Worm (Caenorhabditis elegans) whole organism, young adult: ENCODE measurements around the gene ZC196.4.
A peak's percentile ranks its signal among the peaks of the same experiment; 100 is the strongest.
"Not testable (repeated sequence)": the region's sequence is repeated elsewhere in the genome, so short reads cannot be mapped to it uniquely, and the experiment has no call there.

Experiments used
- B0336.3 ChIP-seq: fragments of 200-800 bp; sonication (Bioruptor generic); IDR thresholded peaks from 2 replicates; pipeline ENCODE4 v1.3.6; 2022; ENCODE audit warnings: missing genetic modification characterization, missing compliant biosample characterization
- D2030.7 ChIP-seq: fragments of 200-800 bp; sonication (Bioruptor generic); IDR thresholded peaks from 2 replicates; pipeline ENCODE4 v1.3.6; 2022; ENCODE audit warnings: missing genetic modification reagents, missing genetic modification characterization, missing compliant biosample characterization
- K11D2.4 ChIP-seq: fragments of 200-800 bp; sonication (Bioruptor generic); IDR thresholded peaks from 2 replicates; pipeline ENCODE4 v1.3.6; 2022; ENCODE audit warnings: missing genetic modification reagents, missing genetic modification characterization, missing compliant biosample characterization
- K12H6.12 ChIP-seq: fragments of 200-800 bp; sonication (Bioruptor generic); optimal IDR thresholded peaks from 2 replicates; lab custom pipeline; 2018; ENCODE audit warnings: mild to moderate bottlenecking, missing genetic modification characterization, missing compliant biosample characterization
- Y53F4B.3 ChIP-seq: fragments of 200-800 bp; sonication (Bioruptor generic); IDR thresholded peaks from 2 replicates; pipeline ENCODE4 v1.3.6; 2022; ENCODE audit warnings: missing genetic modification reagents, missing genetic modification characterization, missing compliant biosample characterization
- Y67H2A.10 ChIP-seq: fragments of 200-800 bp; sonication (Bioruptor generic); conservative IDR thresholded peaks from 2 replicates; pipeline ENCODE4 v1.3.6; 2022; ENCODE audit warnings: missing genetic modification reagents, missing genetic modification characterization, missing compliant biosample characterization
- Y95B8A.8 ChIP-seq: fragments of 200-800 bp; sonication (Bioruptor generic); IDR thresholded peaks from 2 replicates; pipeline ENCODE4 v1.3.6; 2022; ENCODE audit warnings: missing genetic modification reagents, missing genetic modification characterization, missing compliant biosample characterization
- athp-1 ChIP-seq: sonication (generic microtip); optimal IDR thresholded peaks from 2 replicates; lab custom pipeline; 2017; ENCODE audit warnings: mild to moderate bottlenecking, missing genetic modification characterization, missing compliant biosample characterization
- cebp-1 ChIP-seq, 2 experiments: fragments of 200-800 bp in 1 of 2; sonication (Bioruptor generic) in 1 of 2; sonication (generic microtip) in 1 of 2; IDR thresholded peaks in 1 of 2; optimal IDR thresholded peaks in 1 of 2; 2 replicates each; pipeline versions ENCODE4 v1.3.6 to Lab custom; 2017 to 2022; ENCODE audit warnings: missing compliant biosample characterization in 2 of 2, missing genetic modification characterization in 2 of 2, mild to moderate bottlenecking in 1 of 2, missing genetic modification reagents in 1 of 2, moderate library complexity in 1 of 2
- ceh-40 ChIP-seq: fragments of 200-800 bp; sonication (Bioruptor generic); IDR thresholded peaks from 2 replicates; pipeline ENCODE4 v1.3.6; 2022; ENCODE audit warnings: missing genetic modification characterization, missing compliant biosample characterization
- ceh-79 ChIP-seq: sonication (generic microtip); optimal IDR thresholded peaks from 2 replicates; lab custom pipeline; 2017; ENCODE audit warnings: mild to moderate bottlenecking, missing genetic modification characterization, missing compliant biosample characterization
- die-1 ChIP-seq: sonication (generic microtip); optimal IDR thresholded peaks from 2 replicates; lab custom pipeline; 2016; ENCODE audit warnings: missing genotype, mild to moderate bottlenecking, missing genetic modification characterization, missing compliant biosample characterization
- ets-4 ChIP-seq: fragments of 200-800 bp; sonication (Bioruptor generic); optimal IDR thresholded peaks from 2 replicates; lab custom pipeline; 2018; ENCODE audit warnings: mild to moderate bottlenecking, missing genetic modification characterization, missing compliant biosample characterization
- gei-17 ChIP-seq: fragments of 200-800 bp; sonication (Bioruptor generic); optimal IDR thresholded peaks from 2 replicates; lab custom pipeline; 2018; ENCODE audit warnings: mild to moderate bottlenecking, missing genetic modification characterization, missing compliant biosample characterization
- hlh-26 ChIP-seq: fragments of 200-800 bp; sonication (Bioruptor generic); conservative IDR thresholded peaks from 2 replicates; pipeline ENCODE4 v1.3.6; 2022; ENCODE audit warnings: missing genetic modification reagents, missing genetic modification characterization, missing compliant biosample characterization
- hrde-1 ChIP-seq: sonication (generic microtip); optimal IDR thresholded peaks from 2 replicates; lab custom pipeline; 2016; ENCODE audit warnings: missing genetic modification characterization, mild to moderate bottlenecking, missing compliant biosample characterization, moderate library complexity, missing genotype, missing genetic modification reagents, borderline replicate concordance
- lin-35 ChIP-seq, 3 experiments: fragments of 150-350 bp in 2 of 3; sonication (generic microtip) in 1 of 3; optimal IDR thresholded peaks; 2 replicates each; lab custom pipeline; 2014 to 2018; ENCODE audit warnings: missing biosample characterization in 3 of 3, missing genetic modification characterization in 3 of 3, missing genetic modification reagents in 3 of 3
- lin-54 ChIP-seq: fragments of 200-800 bp; sonication (Bioruptor generic); optimal IDR thresholded peaks from 2 replicates; lab custom pipeline; 2018; ENCODE audit warnings: mild to moderate bottlenecking, missing genetic modification characterization, missing compliant biosample characterization
- lsy-27 ChIP-seq: sonication (generic microtip); optimal IDR thresholded peaks from 2 replicates; lab custom pipeline; 2017; ENCODE audit warnings: missing genetic modification characterization, mild to moderate bottlenecking, missing compliant biosample characterization, antibody characterized with exemption, missing genotype, borderline replicate concordance; ENCODE audit not compliant: insufficient read depth
- madf-3 ChIP-seq: fragments of 200-800 bp; sonication (Bioruptor generic); IDR thresholded peaks from 2 replicates; pipeline ENCODE4 v1.3.6; 2022; ENCODE audit warnings: missing genetic modification reagents, missing genetic modification characterization, missing compliant biosample characterization
- madf-6 ChIP-seq: fragments of 200-800 bp; sonication (Bioruptor generic); IDR thresholded peaks from 2 replicates; pipeline ENCODE4 v1.3.6; 2022; ENCODE audit warnings: missing genetic modification reagents, missing genetic modification characterization, missing compliant biosample characterization
- mcd-1 ChIP-seq: fragments of 200-800 bp; sonication (Bioruptor generic); IDR thresholded peaks from 2 replicates; pipeline ENCODE4 v1.3.6; 2022; ENCODE audit warnings: missing genetic modification reagents, missing genetic modification characterization, missing compliant biosample characterization
- nfya-2 ChIP-seq: fragments of 200-800 bp; sonication (Bioruptor generic); IDR thresholded peaks from 2 replicates; pipeline ENCODE4 v1.3.6; 2022; ENCODE audit warnings: missing genetic modification reagents, missing genetic modification characterization, missing compliant biosample characterization
- nhr-27 ChIP-seq: fragments of 200-800 bp; sonication (Bioruptor generic); optimal IDR thresholded peaks from 2 replicates; lab custom pipeline; 2018; ENCODE audit warnings: mild to moderate bottlenecking, missing genetic modification characterization, moderate library complexity, missing compliant biosample characterization
- nhr-80 ChIP-seq: sonication (generic microtip); optimal IDR thresholded peaks from 2 replicates; lab custom pipeline; 2016; ENCODE audit warnings: missing genetic modification characterization, missing compliant biosample characterization
- nhr-90 ChIP-seq: sonication (generic microtip); optimal IDR thresholded peaks from 2 replicates; lab custom pipeline; 2016; ENCODE audit warnings: missing genotype, mild to moderate bottlenecking, missing genetic modification characterization, missing compliant biosample characterization
- snpc-3.4 ChIP-seq: sonication (generic microtip); optimal IDR thresholded peaks from 2 replicates; lab custom pipeline; 2017; ENCODE audit warnings: missing genetic modification characterization, mild to moderate bottlenecking, missing compliant biosample characterization, antibody characterized with exemption, moderate library complexity, missing genotype, missing genetic modification reagents
- tbp1 ChIP-seq: fragments of 200-800 bp; sonication (Bioruptor generic); optimal IDR thresholded peaks from 2 replicates; lab custom pipeline; 2018; ENCODE audit warnings: mild to moderate bottlenecking, missing genetic modification characterization, missing compliant biosample characterization
- ztf-25 ChIP-seq: fragments of 200-800 bp; sonication (Bioruptor generic); IDR thresholded peaks from 2 replicates; pipeline ENCODE4 v1.3.6; 2022; ENCODE audit warnings: missing genetic modification reagents, missing genetic modification characterization, missing compliant biosample characterization
- ztf-3 ChIP-seq: fragments of 200-800 bp; sonication (Bioruptor generic); optimal IDR thresholded peaks from 2 replicates; lab custom pipeline; 2018; ENCODE audit warnings: mild to moderate bottlenecking, missing genetic modification characterization, missing compliant biosample characterization
- ztf-6 ChIP-seq: fragments of 200-800 bp; sonication (Bioruptor generic); IDR thresholded peaks from 2 replicates; pipeline ENCODE4 v1.3.6; 2022; ENCODE audit warnings: missing genetic modification reagents, missing genetic modification characterization, missing compliant biosample characterization

Gene ZC196.4

DNA sequence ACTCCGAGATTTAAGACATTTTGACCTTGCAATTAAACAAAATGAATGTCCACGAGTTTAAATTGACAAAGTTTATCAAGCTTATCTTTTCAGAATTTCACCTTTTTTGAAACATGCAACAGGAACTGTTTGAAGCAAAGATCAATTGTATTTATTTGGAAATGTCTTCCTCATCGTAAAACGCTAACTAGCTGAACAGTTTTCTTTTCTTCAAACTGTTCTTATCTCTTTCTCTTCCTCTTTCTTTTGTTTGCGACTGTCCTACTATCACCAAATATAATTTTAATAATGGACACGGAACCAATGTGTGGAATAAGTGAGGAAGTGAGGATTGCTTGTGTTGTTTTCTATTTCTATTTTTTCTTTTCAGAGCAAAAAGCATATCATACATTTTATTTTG lies at the start of gene ZC196.4:
ZC196.4 (plus strand) TSS at position 173 of the 400 bp plus-strand sequence.
- TF ChIP-seq nhr-80 (peak; percentile 28), nhr-27 (no peak), tbp1 (GFP tag; lab: Kevin White, UChicago) (no peak), ztf-25 (GFP tag; lab: Robert Waterston, UW) (no peak), die-1 (tag; lab: Kevin White, UChicago) (no peak)

DNA sequence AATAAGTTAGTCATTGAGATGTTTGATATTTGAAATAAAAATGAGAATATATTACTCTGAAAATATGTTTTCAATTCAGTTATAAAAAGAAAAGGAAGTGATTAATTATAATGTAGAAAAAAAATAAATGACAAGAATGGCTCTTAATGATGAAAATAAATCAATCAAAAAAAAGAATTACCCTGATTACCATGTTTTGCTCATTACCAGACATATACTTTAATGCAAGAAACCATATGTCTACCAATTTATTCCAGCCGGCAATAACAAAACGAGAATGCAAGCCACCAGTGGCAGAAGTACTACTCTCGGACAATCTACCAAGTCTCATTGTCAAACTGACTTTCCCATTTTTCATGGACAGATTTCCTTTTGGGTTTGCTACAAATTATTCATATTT lies 49.1 kb upstream of the ZC196.4 start:
- TF ChIP-seq ztf-25 (GFP tag; lab: Robert Waterston, UW) = no peak
- no peak for TF ChIP-seq madf-3 (GFP tag; lab: Robert Waterston, UW)
- TF ChIP-seq snpc-3.4 (tag; lab: Kevin White, UChicago) = no peak
- TF ChIP-seq lin-35 (GFP tag; optimal IDR thresholded peaks at IDR 0.05; lab: Kevin White, UChicago) = no peak
- TF ChIP-seq gei-17 = no peak
- TF ChIP-seq madf-6 (GFP tag; lab: Robert Waterston, UW) = no peak
- TF ChIP-seq hlh-26 (GFP tag; lab: Robert Waterston, UW) = no peak
- no peak for TF ChIP-seq nhr-90 (tag; lab: Kevin White, UChicago)
- TF ChIP-seq athp-1 (tag; lab: Kevin White, UChicago) = no peak

DNA sequence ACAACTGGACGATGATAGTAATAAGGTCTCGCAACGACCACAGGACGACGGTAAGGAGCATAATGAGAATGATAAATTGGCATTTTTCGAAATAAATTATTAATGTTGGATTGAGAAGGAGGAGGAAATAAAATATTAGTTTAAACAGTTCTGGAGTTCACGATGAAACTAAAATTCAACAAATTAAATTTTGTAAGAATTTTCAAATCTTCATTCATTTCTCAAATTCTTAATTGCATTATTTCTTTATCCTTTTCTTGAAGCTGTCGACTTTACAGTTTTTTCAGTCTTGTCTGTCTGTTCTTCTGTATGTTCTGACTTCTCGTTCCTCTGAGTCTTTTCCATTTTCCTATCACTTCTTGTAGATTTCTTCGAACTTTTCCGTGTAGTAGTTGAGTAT lies 46.1 kb upstream of the ZC196.4 start, which contains the start of gene ZC190.7:
ZC190.7 (minus strand) TSS at position 101 of the 400 bp plus-strand sequence.
- TF ChIP-seq ztf-6 (GFP tag; lab: Robert Waterston, UW) (no peak), lsy-27 (tag; lab: Kevin White, UChicago) (no peak)

DNA sequence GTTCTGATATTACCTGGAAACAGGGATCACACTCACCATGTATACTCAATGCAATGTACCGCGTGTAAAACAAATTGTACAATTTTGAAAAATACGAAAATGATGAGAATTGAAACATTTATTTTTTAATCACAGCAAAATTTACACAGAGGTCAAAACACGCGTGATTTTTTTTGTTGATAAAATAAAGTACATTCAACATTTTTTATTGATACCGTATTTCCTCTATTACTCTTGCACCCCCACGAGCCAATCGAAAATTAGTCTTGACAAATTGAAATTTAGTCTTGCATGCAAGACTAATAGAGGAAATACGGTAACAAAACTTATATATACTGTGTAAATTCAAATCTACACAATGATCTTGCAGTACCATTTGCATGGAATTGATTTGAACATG lies 45.2 kb upstream of the ZC196.4 start, which contains the start of gene ZC190.8:
ZC190.8 (minus strand) TSS at position 101 of the 400 bp plus-strand sequence.
- TF ChIP-seq ceh-79 (tag; lab: Kevin White, UChicago) (no peak), nfya-2 (GFP tag; lab: Robert Waterston, UW) (no peak), Y53F4B.3 (no peak)
- TF ChIP-seq, all 124 proteins: peak for 0

DNA sequence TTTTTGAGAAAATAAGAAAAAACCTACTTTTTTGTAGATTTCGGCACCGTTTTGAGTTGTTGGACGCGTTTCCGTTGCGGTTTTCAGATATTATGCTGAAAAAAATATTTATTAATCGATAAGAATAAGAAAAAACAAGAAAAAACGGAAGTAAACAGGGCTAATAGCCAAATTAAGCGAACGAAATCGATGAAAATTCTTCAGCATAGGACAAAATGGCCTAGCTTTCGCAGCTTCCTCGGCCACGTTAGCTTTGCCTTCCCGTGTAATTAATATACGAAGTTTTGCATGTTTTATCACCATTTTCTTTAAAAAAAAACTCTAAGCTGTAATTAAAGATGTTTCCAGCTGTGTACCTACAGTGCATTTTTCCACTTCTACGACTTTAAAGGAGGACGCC lies 36.7 kb upstream of the ZC196.4 start, which contains the start of gene ZC190.10:
ZC190.10 (minus strand) TSS at position 101 of the 400 bp plus-strand sequence.
- TF ChIP-seq lsy-27 (tag; lab: Kevin White, UChicago); K12H6.12 (tag; lab: Kevin White, UChicago); lin-54 (GFP tag; lab: Kevin White, UChicago): not testable (repeated sequence)
- TF ChIP-seq, all 124 proteins: peak for 0; not testable (repeated sequence) for 124

DNA sequence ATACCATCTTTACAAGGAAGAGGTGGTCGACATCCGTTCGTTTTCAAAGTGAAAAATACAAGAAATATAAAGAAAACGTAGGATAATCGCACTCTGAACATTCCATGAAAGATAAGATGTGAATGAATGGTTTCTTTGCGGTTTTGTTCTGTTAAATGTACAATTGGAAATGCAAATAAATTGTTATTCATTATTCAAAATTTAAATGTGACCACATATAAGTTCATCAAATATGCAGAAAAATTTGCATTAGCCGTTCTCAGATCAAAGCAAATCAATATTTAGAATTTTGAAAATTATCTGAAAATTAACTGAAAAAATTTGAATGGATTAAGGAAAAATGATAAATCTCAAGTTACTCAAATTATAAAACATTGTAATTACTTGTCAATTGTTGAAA lies 21.0 kb upstream of the ZC196.4 start, which contains the start of gene ZC178.2:
ZC178.2 (minus strand) TSS at position 101 of the 400 bp plus-strand sequence.
- TF ChIP-seq ztf-3 (GFP tag; lab: Kevin White, UChicago) (no peak), mcd-1 (GFP tag; lab: Robert Waterston, UW) (no peak), K11D2.4 (GFP tag; lab: Robert Waterston, UW) (no peak), nhr-90 (tag; lab: Kevin White, UChicago) (no peak), B0336.3 (GFP tag; lab: Robert Waterston, UW) (no peak)
- TF ChIP-seq, all 124 proteins: peak for 0

DNA sequence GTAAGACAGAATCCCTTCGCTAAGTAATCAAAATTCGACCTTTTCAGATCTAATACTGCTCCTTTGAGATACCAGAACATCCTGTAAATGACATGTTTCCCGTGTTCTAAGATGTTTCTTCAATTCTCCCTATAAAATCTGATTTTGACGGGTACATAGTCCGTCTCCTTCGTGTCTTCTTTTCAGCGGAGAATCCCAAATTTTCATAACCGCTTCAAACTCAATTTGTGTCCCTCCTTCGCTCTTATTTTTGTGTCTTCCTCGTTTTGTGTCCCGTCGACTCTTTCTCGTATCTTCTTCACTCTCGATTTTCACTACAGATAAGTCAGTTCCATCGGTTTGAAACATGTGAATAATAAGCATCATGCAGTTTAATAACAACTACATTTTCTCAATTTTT lies 16.7 kb upstream of the ZC196.4 start, which contains the start of gene glr-5:
glr-5 (plus strand) TSS at position 321 of the 400 bp plus-strand sequence.
- no peak for TF ChIP-seq lsy-27 (tag; lab: Kevin White, UChicago)
- no peak for TF ChIP-seq Y67H2A.10 (GFP tag; lab: Robert Waterston, UW)
- TF ChIP-seq gei-17 = no peak
- TF ChIP-seq ceh-40 (GFP tag; lab: Robert Waterston, UW) = no peak
- TF ChIP-seq hrde-1 (tag; lab: Kevin White, UChicago) = no peak
- no peak for TF ChIP-seq Y95B8A.8 (GFP tag; lab: Robert Waterston, UW)
- TF ChIP-seq D2030.7 (GFP tag; lab: Robert Waterston, UW) = no peak
- no peak for TF ChIP-seq ets-4 (GFP tag; lab: Kevin White, UChicago)
- TF ChIP-seq cebp-1 (GFP tag; IDR thresholded peaks at IDR 0.05; lab: Robert Waterston, UW) = no peak
- no peak for TF ChIP-seq cebp-1 (tag; optimal IDR thresholded peaks at IDR 0.05; lab: Kevin White, UChicago)
